Fruit fly (Drosophila melanogaster): ENCODE data around the gene zye.

DNA sequence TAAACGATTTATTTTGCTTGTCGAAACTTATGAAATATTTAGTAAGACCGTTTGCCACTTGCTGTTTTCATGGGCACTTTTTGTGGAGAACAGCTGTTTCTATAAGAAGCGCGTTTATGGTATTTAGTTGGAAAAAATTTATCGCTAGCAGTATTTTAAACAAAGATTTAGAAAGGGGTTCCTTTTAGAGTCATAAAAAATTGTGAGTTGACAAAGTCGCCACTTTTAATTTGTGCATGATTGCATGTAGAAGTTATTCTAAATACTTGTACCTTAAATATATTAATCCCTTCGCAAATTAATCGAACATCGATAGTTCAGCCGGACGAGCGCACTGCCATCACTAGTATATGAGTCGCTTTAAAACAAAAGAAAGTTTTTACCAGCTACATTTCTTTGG is 18.9 kb downstream of the zye start, which contains the start of the genes Las and Psn:
- no peak for TF ChIP-seq kay (GFP tag; ENCODE audit: borderline replicate concordance)
- no peak for TF ChIP-seq Clk (GFP tag; optimal IDR thresholded peaks at IDR 0.05)
- TF ChIP-seq CG12768 (GFP tag; optimal IDR thresholded peaks at IDR 0.05): no peak

Measured in whole organism, adult.